Worm (Caenorhabditis elegans) whole organism, young adult: ENCODE measurements around the gene R10E8.5.
A peak's percentile ranks its signal among the peaks of the same experiment; 100 is the strongest.
"Not testable (repeated sequence)": the region's sequence is repeated elsewhere in the genome, so short reads cannot be mapped to it uniquely, and the experiment has no call there.

Experiments used
- B0019.2 ChIP-seq: fragments of 200-800 bp; sonication (Bioruptor generic); conservative IDR thresholded peaks from 2 replicates; pipeline ENCODE4 v1.3.6; 2022; ENCODE audit warnings: missing genetic modification reagents, missing genetic modification characterization, missing compliant biosample characterization
- F22D6.2 ChIP-seq: sonication (generic microtip); optimal IDR thresholded peaks from 2 replicates; lab custom pipeline; 2016; ENCODE audit warnings: mild to moderate bottlenecking, missing genetic modification characterization, missing compliant biosample characterization
- F33H1.4 ChIP-seq: fragments of 200-800 bp; sonication (Bioruptor generic); IDR thresholded peaks from 2 replicates; pipeline ENCODE4 v1.3.6; 2022; ENCODE audit warnings: missing genetic modification reagents, missing genetic modification characterization, missing compliant biosample characterization
- F37B4.10 ChIP-seq: fragments of 200-800 bp; sonication (Bioruptor generic); IDR thresholded peaks from 2 replicates; pipeline ENCODE4 v1.3.6; 2022; ENCODE audit warnings: missing genetic modification characterization, missing compliant biosample characterization
- F39B2.1 ChIP-seq: fragments of 200-800 bp; sonication (Bioruptor generic); IDR thresholded peaks from 2 replicates; pipeline ENCODE4 v1.3.6; 2022; ENCODE audit warnings: missing genetic modification reagents, missing genetic modification characterization, missing compliant biosample characterization
- F49E8.2 ChIP-seq: sonication (generic microtip); optimal IDR thresholded peaks from 3 replicates; lab custom pipeline; 2017; ENCODE audit warnings: missing genetic modification characterization, mild to moderate bottlenecking, missing compliant biosample characterization, antibody characterized with exemption, moderate library complexity; ENCODE audit not compliant: insufficient read depth
- K11D2.4 ChIP-seq: fragments of 200-800 bp; sonication (Bioruptor generic); IDR thresholded peaks from 2 replicates; pipeline ENCODE4 v1.3.6; 2022; ENCODE audit warnings: missing genetic modification reagents, missing genetic modification characterization, missing compliant biosample characterization
- K12H6.12 ChIP-seq: fragments of 200-800 bp; sonication (Bioruptor generic); optimal IDR thresholded peaks from 2 replicates; lab custom pipeline; 2018; ENCODE audit warnings: mild to moderate bottlenecking, missing genetic modification characterization, missing compliant biosample characterization
- Y53F4B.3 ChIP-seq: fragments of 200-800 bp; sonication (Bioruptor generic); IDR thresholded peaks from 2 replicates; pipeline ENCODE4 v1.3.6; 2022; ENCODE audit warnings: missing genetic modification reagents, missing genetic modification characterization, missing compliant biosample characterization
- Y79H2A.3 ChIP-seq: fragments of 200-800 bp; sonication (Bioruptor generic); conservative IDR thresholded peaks from 2 replicates; pipeline ENCODE4 v1.3.6; 2022; ENCODE audit warnings: missing genetic modification reagents, missing genetic modification characterization, missing compliant biosample characterization
- aptf-2 ChIP-seq: fragments of 200-800 bp; sonication (Bioruptor generic); conservative IDR thresholded peaks from 2 replicates; pipeline ENCODE4 v1.3.6; 2022; ENCODE audit warnings: missing genetic modification reagents, missing genetic modification characterization, missing compliant biosample characterization
- aptf-3 ChIP-seq: fragments of 200-800 bp; sonication (Bioruptor generic); IDR thresholded peaks from 2 replicates; pipeline ENCODE4 v1.3.6; 2022; ENCODE audit warnings: missing genetic modification characterization, missing compliant biosample characterization
- athp-1 ChIP-seq: sonication (generic microtip); optimal IDR thresholded peaks from 2 replicates; lab custom pipeline; 2017; ENCODE audit warnings: mild to moderate bottlenecking, missing genetic modification characterization, missing compliant biosample characterization
- attf-6 ChIP-seq: fragments of 200-800 bp; sonication (Bioruptor generic); IDR thresholded peaks from 2 replicates; pipeline ENCODE4 v1.3.6; 2022; ENCODE audit warnings: missing genetic modification reagents, missing genetic modification characterization, missing compliant biosample characterization
- bed-1 ChIP-seq: fragments of 200-800 bp; sonication (Bioruptor generic); IDR thresholded peaks from 2 replicates; pipeline ENCODE4 v1.3.6; 2022; ENCODE audit warnings: missing genetic modification reagents, missing genetic modification characterization, missing compliant biosample characterization
- ceh-100 ChIP-seq: fragments of 200-800 bp; sonication (Bioruptor generic); IDR thresholded peaks from 2 replicates; pipeline ENCODE4 v1.3.6; 2022; ENCODE audit warnings: missing genetic modification reagents, missing genetic modification characterization, missing compliant biosample characterization
- ceh-27 ChIP-seq: fragments of 200-800 bp; sonication (Bioruptor generic); optimal IDR thresholded peaks from 2 replicates; lab custom pipeline; 2018; ENCODE audit warnings: mild to moderate bottlenecking, missing genetic modification characterization, moderate library complexity, missing compliant biosample characterization
- ceh-40 ChIP-seq: fragments of 200-800 bp; sonication (Bioruptor generic); IDR thresholded peaks from 2 replicates; pipeline ENCODE4 v1.3.6; 2022; ENCODE audit warnings: missing genetic modification characterization, missing compliant biosample characterization
- ceh-79 ChIP-seq: sonication (generic microtip); optimal IDR thresholded peaks from 2 replicates; lab custom pipeline; 2017; ENCODE audit warnings: mild to moderate bottlenecking, missing genetic modification characterization, missing compliant biosample characterization
- die-1 ChIP-seq: sonication (generic microtip); optimal IDR thresholded peaks from 2 replicates; lab custom pipeline; 2016; ENCODE audit warnings: missing genotype, mild to moderate bottlenecking, missing genetic modification characterization, missing compliant biosample characterization
- dox-1 ChIP-seq: fragments of 200-800 bp; sonication (Bioruptor generic); IDR thresholded peaks from 2 replicates; pipeline ENCODE4 v1.3.6; 2022; ENCODE audit warnings: missing genetic modification reagents, missing genetic modification characterization, missing compliant biosample characterization
- egrh-3 ChIP-seq: fragments of 200-800 bp; sonication (Bioruptor generic); IDR thresholded peaks from 2 replicates; pipeline ENCODE4 v1.3.6; 2022; ENCODE audit warnings: missing genetic modification reagents, missing genetic modification characterization, missing compliant biosample characterization
- fkh-3 ChIP-seq: sonication (generic microtip); optimal IDR thresholded peaks from 2 replicates; lab custom pipeline; 2016; ENCODE audit warnings: mild to moderate bottlenecking, missing genetic modification characterization, missing compliant biosample characterization
- gei-17 ChIP-seq: fragments of 200-800 bp; sonication (Bioruptor generic); optimal IDR thresholded peaks from 2 replicates; lab custom pipeline; 2018; ENCODE audit warnings: mild to moderate bottlenecking, missing genetic modification characterization, missing compliant biosample characterization
- hlh-12 ChIP-seq: sonication (generic microtip); optimal IDR thresholded peaks from 2 replicates; lab custom pipeline; 2016; ENCODE audit warnings: missing genetic modification characterization, missing compliant biosample characterization
- let-526 ChIP-seq: fragments of 200-800 bp; sonication (Bioruptor generic); IDR thresholded peaks from 2 replicates; pipeline ENCODE4 v1.3.6; 2022; ENCODE audit warnings: missing genetic modification reagents, missing genetic modification characterization, missing compliant biosample characterization
- lin-54 ChIP-seq: fragments of 200-800 bp; sonication (Bioruptor generic); optimal IDR thresholded peaks from 2 replicates; lab custom pipeline; 2018; ENCODE audit warnings: mild to moderate bottlenecking, missing genetic modification characterization, missing compliant biosample characterization
- madf-10 ChIP-seq: sonication (generic microtip); optimal IDR thresholded peaks from 2 replicates; lab custom pipeline; 2016; ENCODE audit warnings: mild to moderate bottlenecking, missing genetic modification characterization, missing compliant biosample characterization
- madf-6 ChIP-seq: fragments of 200-800 bp; sonication (Bioruptor generic); IDR thresholded peaks from 2 replicates; pipeline ENCODE4 v1.3.6; 2022; ENCODE audit warnings: missing genetic modification reagents, missing genetic modification characterization, missing compliant biosample characterization
- repo-1 ChIP-seq: sonication (generic microtip); optimal IDR thresholded peaks from 2 replicates; lab custom pipeline; 2017; ENCODE audit warnings: mild to moderate bottlenecking, missing genetic modification characterization, missing compliant biosample characterization
- unc-130 ChIP-seq: sonication (generic microtip); optimal IDR thresholded peaks from 2 replicates; lab custom pipeline; 2016; ENCODE audit warnings: missing genetic modification reagents, missing genetic modification characterization, missing compliant biosample characterization
- zfh-2 ChIP-seq: fragments of 200-800 bp; sonication (Bioruptor generic); conservative IDR thresholded peaks from 2 replicates; pipeline ENCODE4 v1.3.6; 2022; ENCODE audit warnings: missing genetic modification reagents, missing genetic modification characterization, missing compliant biosample characterization
- ztf-22 ChIP-seq: fragments of 200-800 bp; sonication (Bioruptor generic); optimal IDR thresholded peaks from 2 replicates; lab custom pipeline; 2018; ENCODE audit warnings: mild to moderate bottlenecking, missing genetic modification characterization, moderate library complexity, missing compliant biosample characterization

The R10E8.5 gene

ce11 chrV:18254483-18254882, at the start of gene R10E8.5:
R10E8.5 (plus strand) TSS chrV:18254783.
- TF ChIP-seq let-526 (GFP tag; lab: Robert Waterston, UW) (no peak), bed-1 (no peak), ceh-79 (tag; lab: Kevin White, UChicago) (no peak), fkh-3 (no peak), K12H6.12 (tag; lab: Kevin White, UChicago) (no peak), gei-17 (GFP tag; lab: Kevin White, UChicago) (no peak), madf-10 (no peak), attf-6 (no peak), F39B2.1 (GFP tag; lab: Robert Waterston, UW) (no peak), madf-6 (GFP tag; lab: Robert Waterston, UW) (no peak), ceh-27 (GFP tag; lab: Kevin White, UChicago) (no peak), lin-54 (GFP tag; lab: Kevin White, UChicago) (no peak), unc-130 (no peak), B0019.2 (GFP tag; lab: Robert Waterston, UW) (no peak), aptf-3 (GFP tag; lab: Robert Waterston, UW) (no peak)
- TF ChIP-seq, all 124 proteins: peak for 0

ce11 chrV:18209071-18209470, 45.5 kb upstream of the R10E8.5 start, which contains the start of gene F16H6.7:
F16H6.7 (minus strand) TSS chrV:18209171.
- TF ChIP-seq Y79H2A.3 (GFP tag; lab: Robert Waterston, UW): no peak
- TF ChIP-seq dox-1 (GFP tag; lab: Robert Waterston, UW): no peak
- no peak for TF ChIP-seq ceh-40
- no peak for TF ChIP-seq Y53F4B.3 (GFP tag; lab: Robert Waterston, UW)
- no peak for TF ChIP-seq F37B4.10 (GFP tag; lab: Robert Waterston, UW)
- no peak for TF ChIP-seq bed-1
- TF ChIP-seq ceh-100: no peak
- TF ChIP-seq K11D2.4 (GFP tag; lab: Robert Waterston, UW): no peak
- no peak for TF ChIP-seq die-1 (tag; lab: Kevin White, UChicago)
- no peak for TF ChIP-seq hlh-12 (tag; lab: Kevin White, UChicago)
- no peak for TF ChIP-seq aptf-2
- TF ChIP-seq F49E8.2 (tag; lab: Kevin White, UChicago): no peak
- TF ChIP-seq F22D6.2 (tag; lab: Kevin White, UChicago): no peak
- TF ChIP-seq ztf-22 (GFP tag; lab: Kevin White, UChicago): no peak

ce11 chrV:18212848-18213247, 41.7 kb upstream of the R10E8.5 start:
- no peak for TF ChIP-seq F33H1.4 (GFP tag; lab: Robert Waterston, UW)
- 0 out of 2 replicates have a peak, but pooled peaks have one; percentile 54 for TF ChIP-seq zfh-2 (GFP tag; lab: Robert Waterston, UW)

- not testable (repeated sequence) for TF ChIP-seq ceh-79 (tag; lab: Kevin White, UChicago); F39B2.1 (GFP tag; lab: Robert Waterston, UW); repo-1 (tag; lab: Kevin White, UChicago)
These were observed 38.4 kb upstream of the R10E8.5 start, which contains the start of gene F16H6.8 for ce11 chrV:18216175-18216574. F16H6.8 (minus strand) TSS chrV:18216275.

ce11 chrV:18216784-18217183, 37.8 kb upstream of the R10E8.5 start, which contains the start of gene F16H6.9:
F16H6.9 (plus strand) TSS chrV:18217084.
- TF ChIP-seq madf-6 (GFP tag; lab: Robert Waterston, UW); athp-1 (tag; lab: Kevin White, UChicago); egrh-3 (GFP tag; lab: Robert Waterston, UW): not testable (repeated sequence)
